Worm (Caenorhabditis elegans): ENCODE results near the gene fbxa-42.

DNA sequence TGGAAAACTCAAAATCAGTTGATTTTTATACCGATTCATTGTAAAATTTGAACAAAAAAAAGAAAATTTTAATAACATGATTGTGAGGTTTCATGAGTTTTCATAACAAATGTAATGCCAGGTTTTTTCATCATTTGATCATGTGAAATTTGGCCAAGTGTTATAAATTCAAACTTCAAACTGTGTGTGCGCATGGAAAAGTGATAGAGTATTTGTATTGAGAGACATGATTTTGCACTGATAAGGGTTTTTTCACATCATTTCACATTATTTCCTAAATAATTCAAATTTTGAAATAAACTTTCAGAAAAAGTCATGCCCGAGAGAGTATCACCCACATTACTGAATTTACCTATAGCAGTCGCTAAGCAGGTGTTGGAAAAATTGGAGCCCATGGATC lies 29.9 kb upstream of the fbxa-42 start, which contains the start of gene fbxa-219:
- no peak for TF ChIP-seq klf-2 (GFP tag; conservative IDR thresholded peaks at IDR 0.05)
- no peak for TF ChIP-seq T22C8.4 (GFP tag; IDR thresholded peaks at IDR 0.05)
- no peak for TF ChIP-seq ref-1 (GFP tag; conservative IDR thresholded peaks at IDR 0.05)
- no peak for TF ChIP-seq flt-1 (GFP tag; IDR thresholded peaks at IDR 0.05)
- TF ChIP-seq ztf-23 (GFP tag; IDR thresholded peaks at IDR 0.05) = no peak
- no peak for TF ChIP-seq med-1 (GFP tag; optimal IDR thresholded peaks at IDR 0.05; ENCODE audit: insufficient read depth)
- no peak for TF ChIP-seq tab-1 (GFP tag; IDR thresholded peaks at IDR 0.05)
- TF ChIP-seq ztf-29 (GFP tag; IDR thresholded peaks at IDR 0.05) = no peak
- TF ChIP-seq cog-1 (tag; optimal IDR thresholded peaks at IDR 0.05) = no peak

Measured in whole organism, midembryonic.